Fruit fly (Drosophila melanogaster): Measurements from ENCODE around the gene aay.

aay gene

dm6 chr3L:9441907-9442479 lies 18.9 kb downstream of the aay start, which contains the start of the genes Bet3 and Nf-YA:
Gene Bet3 (minus strand): TSS chr3L:9442267.
Gene Nf-YA (minus strand): TSS chr3L:9442267.
- TF ChIP-seq eg (GFP tag; IDR thresholded peaks at IDR 0.05) = no peak
- peak; percentile 99 for TF ChIP-seq Blimp-1 (GFP tag; optimal IDR thresholded peaks at IDR 0.05)
- TF ChIP-seq CG3032 (tag; optimal IDR thresholded peaks at IDR 0.05) = peak; percentile 43
- peak; percentile 52 for TF ChIP-seq Hr39 (GFP tag; optimal IDR thresholded peaks at IDR 0.05)
- TF ChIP-seq dsx (GFP tag; optimal IDR thresholded peaks at IDR 0.05; ENCODE audit: poor library complexity, severe bottlenecking) = no peak
- peak; percentile 25 for TF ChIP-seq CG32006 (GFP tag; optimal IDR thresholded peaks at IDR 0.05)
- TF ChIP-seq OdsH (GFP tag; optimal IDR thresholded peaks at IDR 0.05) = peak; percentile 29
- TF ChIP-seq salr (GFP tag; optimal IDR thresholded peaks at IDR 0.05) = no peak
- TF ChIP-seq CG9139 (GFP tag; optimal IDR thresholded peaks at IDR 0.05) = no peak
- TF ChIP-seq CG31627 (GFP tag; optimal IDR thresholded peaks at IDR 0.05) = peak; percentile 44
- no peak for TF ChIP-seq CG1621 (tag; optimal IDR thresholded peaks at IDR 0.05)
- peak; percentile 42 for TF ChIP-seq esn (GFP tag; optimal IDR thresholded peaks at IDR 0.05)
- peak; percentile 12 for TF ChIP-seq CG6792 (GFP tag; optimal IDR thresholded peaks at IDR 0.05)
- peak; percentile 30 for TF ChIP-seq Eip78C (GFP tag)
- TF ChIP-seq lz (GFP tag; optimal IDR thresholded peaks at IDR 0.05) = peak; percentile 52
- no peak for TF ChIP-seq net (GFP tag; optimal IDR thresholded peaks at IDR 0.05)
- peak; percentile 31 for TF ChIP-seq Ets21C (GFP tag; optimal IDR thresholded peaks at IDR 0.05)
- TF ChIP-seq CG6854 (GFP tag; optimal IDR thresholded peaks at IDR 0.05) = no peak
- TF ChIP-seq cyc (GFP tag; optimal IDR thresholded peaks at IDR 0.05) = peak; percentile 39
- peak; percentile 32 for TF ChIP-seq topi (GFP tag; optimal IDR thresholded peaks at IDR 0.05)
- peak; percentile 43 for TF ChIP-seq svp (GFP tag)
- peak; percentile 31 for TF ChIP-seq achi (GFP tag; optimal IDR thresholded peaks at IDR 0.05)
- peak; percentile 17 for TF ChIP-seq Met (GFP tag; optimal IDR thresholded peaks at IDR 0.05)
- peak; percentile 48 for TF ChIP-seq Sox14 (GFP tag; optimal IDR thresholded peaks at IDR 0.05)
- peak; percentile 13 for TF ChIP-seq CG10631 (GFP tag; optimal IDR thresholded peaks at IDR 0.05)
- TF ChIP-seq fd59A (GFP tag; optimal IDR thresholded peaks at IDR 0.05) = no peak
- no peak for TF ChIP-seq fkh (GFP tag; optimal IDR thresholded peaks at IDR 0.05)

DNA sequence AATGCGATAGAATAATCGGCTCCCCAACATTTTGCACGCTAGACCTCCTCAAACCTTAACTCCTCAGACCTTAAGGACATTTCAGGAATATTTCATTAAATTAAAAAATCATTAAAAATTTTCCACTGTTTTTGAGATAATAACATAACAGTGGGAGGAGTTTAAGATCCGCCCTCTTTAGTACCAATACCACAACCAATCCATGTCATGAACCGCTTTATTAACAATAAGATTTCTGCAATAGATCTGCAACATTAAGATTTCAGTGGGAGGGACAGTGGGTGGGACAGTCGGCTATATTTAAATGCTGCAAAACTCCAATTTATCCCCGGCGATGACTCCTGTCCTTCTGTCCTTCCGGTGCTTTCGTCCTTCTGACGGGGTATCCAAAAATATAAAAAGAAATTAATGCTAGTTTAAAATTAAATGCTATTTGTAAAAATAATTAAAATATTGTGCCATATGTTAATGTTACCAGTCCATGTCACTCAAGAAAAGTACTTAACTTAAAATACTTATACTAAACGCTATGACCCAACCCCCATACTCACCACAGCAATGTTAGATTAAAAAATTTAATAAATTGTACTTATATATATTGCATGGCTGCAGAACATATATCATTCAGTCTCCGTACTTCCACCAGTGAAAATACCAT lies 19.7 kb downstream of the aay start, which contains the start of gene Srg3:
Srg3 (plus strand) TSS at position 608 of the 658 bp plus-strand sequence.
- TF ChIP-seq Ets96B (tag; optimal IDR thresholded peaks at IDR 0.05) = no peak
- peak; percentile 68 for TF ChIP-seq svp (GFP tag)
- TF ChIP-seq CG32006 (GFP tag; optimal IDR thresholded peaks at IDR 0.05) = peak; percentile 26

DNA sequence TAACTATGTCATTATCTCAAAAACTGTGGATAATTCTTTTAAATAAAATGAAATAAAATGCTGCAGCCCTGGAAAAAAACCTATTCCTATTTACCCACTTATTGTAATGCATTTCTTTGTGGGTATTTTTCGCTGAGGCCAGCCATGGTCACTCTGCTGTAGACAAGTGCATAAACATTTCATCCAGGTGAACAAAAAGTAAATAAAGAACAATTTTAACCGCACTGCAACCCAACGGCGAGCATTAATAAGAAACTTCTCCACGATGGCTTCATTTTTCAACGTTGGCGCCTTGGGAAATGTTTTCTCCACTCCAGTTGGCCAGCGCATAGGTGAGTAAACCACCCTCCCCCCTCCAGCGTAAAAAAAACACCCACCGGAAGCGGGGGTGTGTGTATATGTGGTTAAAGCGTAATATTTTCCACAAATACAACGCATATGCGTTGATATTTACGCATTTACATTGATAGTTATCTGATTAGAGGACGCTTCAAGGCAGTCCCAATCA lies 23.7 kb downstream of the aay start, which contains the start of gene CG3529:
CG3529 (plus strand) TSS at position 134 of the 508 bp plus-strand sequence.
- peak; percentile 56 for TF ChIP-seq CG6854 (GFP tag; optimal IDR thresholded peaks at IDR 0.05)
- peak; percentile 21 for TF ChIP-seq Ets21C (GFP tag; optimal IDR thresholded peaks at IDR 0.05)
- TF ChIP-seq CG16779 (tag; optimal IDR thresholded peaks at IDR 0.05) = peak; percentile 8
- no peak for TF ChIP-seq Lpt (GFP tag; optimal IDR thresholded peaks at IDR 0.05)
- TF ChIP-seq CG11762 (GFP tag; optimal IDR thresholded peaks at IDR 0.05; ENCODE audit: insufficient read depth) = no peak
- TF ChIP-seq Smox (GFP tag; optimal IDR thresholded peaks at IDR 0.05) = peak; percentile 24
- peak; percentile 7 for TF ChIP-seq CG3032 (tag; optimal IDR thresholded peaks at IDR 0.05)
- no peak for TF ChIP-seq Sox15 (GFP tag; optimal IDR thresholded peaks at IDR 0.05)
- peak; percentile 92 for TF ChIP-seq fkh (GFP tag; optimal IDR thresholded peaks at IDR 0.05)
- peak; percentile 64 for TF ChIP-seq svp (GFP tag)
- peak; percentile 4 for TF ChIP-seq pdm3 (GFP tag; optimal IDR thresholded peaks at IDR 0.05)
- TF ChIP-seq CG1621 (tag; optimal IDR thresholded peaks at IDR 0.05) = peak; percentile 21
- TF ChIP-seq vri (GFP tag; optimal IDR thresholded peaks at IDR 0.05) = no peak
- peak; percentile 17 for TF ChIP-seq Hr39 (GFP tag; optimal IDR thresholded peaks at IDR 0.05)
- peak; percentile 29 for TF ChIP-seq esn (GFP tag; optimal IDR thresholded peaks at IDR 0.05)
- peak; percentile 33 for TF ChIP-seq Eip75B (GFP tag; optimal IDR thresholded peaks at IDR 0.05)
- peak; percentile 13 for TF ChIP-seq Hr4 (GFP tag; optimal IDR thresholded peaks at IDR 0.05)
- peak; percentile 8 for TF ChIP-seq OdsH (GFP tag; optimal IDR thresholded peaks at IDR 0.05)
- peak; percentile 25 for TF ChIP-seq CG10631 (GFP tag; optimal IDR thresholded peaks at IDR 0.05)
- no peak for TF ChIP-seq CG10669 (GFP tag; optimal IDR thresholded peaks at IDR 0.05)
- TF ChIP-seq ss (GFP tag; optimal IDR thresholded peaks at IDR 0.05) = peak in 1 of 2 experiments; percentile 61
- no peak for TF ChIP-seq CG32006 (GFP tag; optimal IDR thresholded peaks at IDR 0.05)
- peak; percentile 25 for TF ChIP-seq Sox14 (GFP tag; optimal IDR thresholded peaks at IDR 0.05)
- peak; percentile 26 for TF ChIP-seq lz (GFP tag; optimal IDR thresholded peaks at IDR 0.05)
- TF ChIP-seq salr (GFP tag; optimal IDR thresholded peaks at IDR 0.05) = no peak
- peak; percentile 26 for TF ChIP-seq cyc (GFP tag; optimal IDR thresholded peaks at IDR 0.05)
- 0 out of 3 replicates have a peak, but pooled peaks have one; percentile 38 for TF ChIP-seq CG6163 (GFP tag; IDR thresholded peaks at IDR 0.05)
- TF ChIP-seq acj6 (GFP tag; optimal IDR thresholded peaks at IDR 0.05) = no peak
- no peak for TF ChIP-seq CG15336 (GFP tag; IDR thresholded peaks at IDR 0.05)
- TF ChIP-seq dac (GFP tag; optimal IDR thresholded peaks at IDR 0.05) = no peak
- TF ChIP-seq Eip78C (GFP tag) = peak; percentile 72
- TF ChIP-seq CG31627 (GFP tag; optimal IDR thresholded peaks at IDR 0.05) = peak; percentile 5

Measured in whole organism, prepupa.